Fruit fly (Drosophila melanogaster) whole organism, embryonic: Measurements from ENCODE around the gene Fancl.
A peak's percentile ranks its signal among the peaks of the same experiment; 100 is the strongest.

Experiments used
- Adf1 ChIP-seq: fragments of 200-800 bp; sonication (Bioruptor generic); IDR thresholded peaks from 2 replicates; pipeline ENCODE4 v1.3.6; 2022; ENCODE audit warnings: missing biosample characterization, missing genetic modification characterization
- Aef1 ChIP-seq: fragments of 200-800 bp; sonication (Bioruptor generic); IDR thresholded peaks from 3 replicates; pipeline ENCODE4 v1.3.6; 2022; ENCODE audit warnings: missing biosample characterization, missing genetic modification characterization
- Antp ChIP-seq: fragments of 200-800 bp; sonication (Bioruptor generic); optimal IDR thresholded peaks from 3 replicates; lab custom pipeline; 2016; ENCODE audit warnings: missing biosample characterization, missing genetic modification characterization
- CG10565 ChIP-seq: fragments of 200-800 bp; sonication (Bioruptor generic); optimal IDR thresholded peaks from 3 replicates; lab custom pipeline; 2016; ENCODE audit warnings: missing biosample characterization, mild to moderate bottlenecking, missing genetic modification characterization
- CG10654 ChIP-seq: fragments of 200-800 bp; sonication (Bioruptor generic); optimal IDR thresholded peaks from 2 replicates; lab custom pipeline; 2016; ENCODE audit warnings: missing biosample characterization, missing genetic modification characterization
- CG11504 ChIP-seq: fragments of 200-800 bp; sonication (Bioruptor generic); optimal IDR thresholded peaks from 3 replicates; lab custom pipeline; 2019; ENCODE audit warnings: missing biosample characterization, mild to moderate bottlenecking, missing genetic modification characterization, moderate library complexity
- CG12071 ChIP-seq: fragments of 200-800 bp; sonication (Bioruptor generic); optimal IDR thresholded peaks from 3 replicates; lab custom pipeline; 2018; ENCODE audit warnings: missing biosample characterization, mild to moderate bottlenecking, missing genetic modification characterization
- CG1233 ChIP-seq: fragments of 200-800 bp; sonication (Bioruptor generic); optimal IDR thresholded peaks from 4 replicates; lab custom pipeline; 2018; ENCODE audit warnings: missing biosample characterization, mild to moderate bottlenecking, missing genetic modification characterization
- CG12769 ChIP-seq: fragments of 200-800 bp; sonication (Bioruptor generic); optimal IDR thresholded peaks from 2 replicates; lab custom pipeline; 2019; ENCODE audit warnings: missing biosample characterization, mild to moderate bottlenecking, missing genetic modification characterization, moderate library complexity
- CG1529 ChIP-seq: fragments of 200-800 bp; sonication (Bioruptor generic); optimal IDR thresholded peaks from 3 replicates; lab custom pipeline; 2018; ENCODE audit warnings: missing biosample characterization, missing genetic modification characterization
- CG16779 ChIP-seq: fragments of 200-800 bp; sonication (Bioruptor generic); IDR thresholded peaks from 2 replicates; pipeline ENCODE4 v1.3.6; 2022; ENCODE audit warnings: missing biosample characterization, missing genetic modification characterization
- CG17186 ChIP-seq: fragments of 200-800 bp; sonication (Bioruptor generic); optimal IDR thresholded peaks from 3 replicates; lab custom pipeline; 2017; ENCODE audit warnings: missing biosample characterization, missing genetic modification reagents, missing genetic modification characterization
- CG1832 ChIP-seq: fragments of 200-800 bp; sonication (Bioruptor generic); optimal IDR thresholded peaks from 2 replicates; lab custom pipeline; 2017; ENCODE audit warnings: missing biosample characterization, mild to moderate bottlenecking, missing genetic modification characterization, inconsistent platforms
- CG18599 ChIP-seq: fragments of 200-800 bp; sonication (Bioruptor generic); optimal IDR thresholded peaks from 3 replicates; lab custom pipeline; 2017; ENCODE audit warnings: missing biosample characterization, missing genetic modification characterization, mild to moderate bottlenecking, moderate library complexity, missing genetic modification reagents
- CG31388 ChIP-seq: fragments of 200-800 bp; sonication (Bioruptor generic); optimal IDR thresholded peaks from 2 replicates; lab custom pipeline; 2016; ENCODE audit warnings: missing biosample characterization, missing genetic modification characterization
- CG4617 ChIP-seq: fragments of 200-800 bp; sonication (Bioruptor generic); optimal IDR thresholded peaks from 3 replicates; lab custom pipeline; 2016; ENCODE audit warnings: missing biosample characterization, missing genetic modification characterization, borderline replicate concordance
- CG4854 ChIP-seq: fragments of 200-800 bp; sonication (Bioruptor generic); optimal IDR thresholded peaks from 2 replicates; lab custom pipeline; 2016; ENCODE audit warnings: missing biosample characterization, missing genetic modification characterization, inconsistent platforms
- CG6272 ChIP-seq: fragments of 200-800 bp; sonication (Bioruptor generic); IDR thresholded peaks from 2 replicates; pipeline ENCODE4 v1.3.6; 2022; ENCODE audit warnings: missing biosample characterization, missing genetic modification characterization
- CG6791 ChIP-seq: fragments of 200-800 bp; sonication (Bioruptor generic); IDR thresholded peaks from 3 replicates; pipeline ENCODE4 v1.3.6; 2022; ENCODE audit warnings: missing biosample characterization, missing genetic modification characterization; ENCODE audit not compliant: partially characterized antibody
- Doc2 ChIP-seq: fragments of 200-800 bp; sonication (Bioruptor generic); IDR thresholded peaks from 2 replicates; pipeline ENCODE4 v1.3.6; 2022; ENCODE audit warnings: missing biosample characterization, missing genetic modification characterization
- Dp ChIP-seq: fragments of 200-800 bp; sonication (Bioruptor generic); optimal IDR thresholded peaks from 2 replicates; lab custom pipeline; 2018; ENCODE audit warnings: missing biosample characterization, mild to moderate bottlenecking, missing genetic modification characterization, moderate library complexity
- Fer1 ChIP-seq: fragments of 200-800 bp; sonication (Bioruptor generic); optimal IDR thresholded peaks from 2 replicates; lab custom pipeline; 2017; ENCODE audit warnings: missing biosample characterization, mild to moderate bottlenecking, missing genetic modification characterization
- Fer2 ChIP-seq: fragments of 200-800 bp; sonication (Bioruptor generic); optimal IDR thresholded peaks from 2 replicates; lab custom pipeline; 2018; ENCODE audit warnings: missing biosample characterization, mild to moderate bottlenecking, missing genetic modification characterization, moderate library complexity
- Hr78 ChIP-seq, 2 experiments: fragments of 200-800 bp in 1 of 2; fragments of >200 bp in 1 of 2; sonication (Bioruptor generic) in 1 of 2; optimal IDR thresholded peaks; 2 replicates each; lab custom pipeline; 2017 to 2019; ENCODE audit warnings: missing biosample characterization in 2 of 2, missing genetic modification characterization in 2 of 2, mild to moderate bottlenecking in 1 of 2, moderate library complexity in 1 of 2
- Lhr ChIP-seq: fragments of 200-800 bp; sonication (Bioruptor generic); optimal IDR thresholded peaks from 3 replicates; lab custom pipeline; 2017; ENCODE audit warnings: mild to moderate bottlenecking, missing biosample characterization, missing genetic modification reagents, missing genetic modification characterization
- NFAT ChIP-seq: fragments of 200-800 bp; sonication (Bioruptor generic); IDR thresholded peaks from 2 replicates; pipeline ENCODE4 v1.3.6; 2022; ENCODE audit warnings: missing biosample characterization, missing genetic modification characterization
- Opbp ChIP-seq: fragments of 200-800 bp; sonication (Bioruptor generic); IDR thresholded peaks from 3 replicates; pipeline ENCODE4 v1.3.6; 2022; ENCODE audit warnings: missing biosample characterization, missing genetic modification characterization; ENCODE audit not compliant: partially characterized antibody
- PHDP ChIP-seq: fragments of 200-800 bp; sonication (Bioruptor generic); optimal IDR thresholded peaks from 3 replicates; lab custom pipeline; 2018; ENCODE audit warnings: missing biosample characterization, mild to moderate bottlenecking, missing genetic modification characterization, moderate library complexity
- Sox100B ChIP-seq: fragments of 200-800 bp; sonication (Bioruptor generic); optimal IDR thresholded peaks from 3 replicates; lab custom pipeline; 2018; ENCODE audit warnings: missing biosample characterization, mild to moderate bottlenecking, missing genetic modification characterization
- Sry-δ ChIP-seq: fragments of 200-800 bp; sonication (Bioruptor generic); optimal IDR thresholded peaks from 2 replicates; lab custom pipeline; 2016; ENCODE audit warnings: missing biosample characterization, missing genetic modification characterization
- Ssrp ChIP-seq: fragments of 200-800 bp; sonication (Bioruptor generic); optimal IDR thresholded peaks from 2 replicates; lab custom pipeline; 2018; ENCODE audit warnings: missing biosample characterization, mild to moderate bottlenecking, missing genetic modification characterization, moderate library complexity
- amos ChIP-seq: fragments of 200-800 bp; sonication (Bioruptor generic); IDR thresholded peaks from 2 replicates; pipeline ENCODE4 v1.3.6; 2022; ENCODE audit warnings: missing biosample characterization, missing genetic modification characterization; ENCODE audit not compliant: partially characterized antibody
- ara ChIP-seq: fragments of 200-800 bp; sonication (Bioruptor generic); IDR thresholded peaks from 2 replicates; pipeline ENCODE4 v1.3.6; 2022; ENCODE audit warnings: missing biosample characterization, missing genetic modification characterization
- ci ChIP-seq: fragments of 200-800 bp; sonication (Bioruptor generic); IDR thresholded peaks from 3 replicates; pipeline ENCODE4 v1.3.6; 2022; ENCODE audit warnings: missing biosample characterization, missing genetic modification characterization
- dmrt11E ChIP-seq: fragments of 200-800 bp; sonication (Bioruptor generic); optimal IDR thresholded peaks from 3 replicates; lab custom pipeline; 2018; ENCODE audit warnings: missing biosample characterization, mild to moderate bottlenecking, missing genetic modification characterization, moderate library complexity
- ems ChIP-seq: fragments of 200-800 bp; sonication (Bioruptor generic); optimal IDR thresholded peaks from 3 replicates; lab custom pipeline; 2016; ENCODE audit warnings: missing biosample characterization, missing genetic modification characterization
- ewg ChIP-seq: fragments of 200-800 bp; sonication (Bioruptor generic); optimal IDR thresholded peaks from 3 replicates; lab custom pipeline; 2017; ENCODE audit warnings: mild to moderate bottlenecking, missing biosample characterization, missing genetic modification reagents, missing genetic modification characterization
- eyg ChIP-seq: fragments of 200-800 bp; sonication (Bioruptor generic); optimal IDR thresholded peaks from 3 replicates; lab custom pipeline; 2016; ENCODE audit warnings: missing biosample characterization, missing genetic modification characterization
- fd3F ChIP-seq: fragments of 200-800 bp; sonication (Bioruptor generic); optimal IDR thresholded peaks from 2 replicates; lab custom pipeline; 2018; ENCODE audit warnings: missing biosample characterization, mild to moderate bottlenecking, missing genetic modification characterization, moderate library complexity
- grn ChIP-seq: fragments of 200-800 bp; sonication (Bioruptor generic); optimal IDR thresholded peaks from 3 replicates; lab custom pipeline; 2017; ENCODE audit warnings: missing biosample characterization, missing genetic modification characterization
- gro ChIP-seq: fragments of 200-800 bp; sonication (Bioruptor generic); optimal IDR thresholded peaks from 2 replicates; lab custom pipeline; 2016; ENCODE audit warnings: missing biosample characterization, missing genetic modification characterization
- hbn ChIP-seq: fragments of 200-800 bp; sonication (Bioruptor generic); IDR thresholded peaks from 2 replicates; pipeline ENCODE4 v1.3.6; 2022; ENCODE audit warnings: missing biosample characterization, missing genetic modification characterization; ENCODE audit not compliant: partially characterized antibody
- luna ChIP-seq: fragments of 200-800 bp; sonication (Bioruptor generic); optimal IDR thresholded peaks from 2 replicates; lab custom pipeline; 2016; ENCODE audit warnings: missing biosample characterization, missing genetic modification characterization
- oc ChIP-seq: fragments of 200-800 bp; sonication (Bioruptor generic); optimal IDR thresholded peaks from 2 replicates; lab custom pipeline; 2018; ENCODE audit warnings: missing biosample characterization, mild to moderate bottlenecking, missing genetic modification characterization, moderate library complexity
- salm ChIP-seq: fragments of 200-800 bp; sonication (Bioruptor generic); optimal IDR thresholded peaks from 2 replicates; lab custom pipeline; 2018; ENCODE audit warnings: missing biosample characterization, mild to moderate bottlenecking, missing genetic modification characterization
- sr ChIP-seq: fragments of 200-800 bp; sonication (Bioruptor generic); IDR thresholded peaks from 3 replicates; pipeline ENCODE4 v1.3.6; 2022; ENCODE audit warnings: missing biosample characterization, missing genetic modification characterization
- toy ChIP-seq: fragments of 200-800 bp; sonication (Bioruptor generic); IDR thresholded peaks from 2 replicates; pipeline ENCODE4 v1.3.6; 2022; ENCODE audit warnings: missing biosample characterization, missing genetic modification characterization
- vnd ChIP-seq: fragments of 200-800 bp; sonication (Bioruptor generic); IDR thresholded peaks from 3 replicates; pipeline ENCODE4 v1.3.6; 2022; ENCODE audit warnings: missing biosample characterization, missing genetic modification characterization; ENCODE audit not compliant: partially characterized antibody
- vvl ChIP-seq: fragments of 200-800 bp; sonication (Bioruptor generic); IDR thresholded peaks from 2 replicates; pipeline ENCODE4 v1.3.6; 2022; ENCODE audit warnings: missing biosample characterization, missing genetic modification characterization
- zfh2 ChIP-seq: fragments of 200-800 bp; sonication (Bioruptor generic); optimal IDR thresholded peaks from 2 replicates; lab custom pipeline; 2016; ENCODE audit warnings: missing biosample characterization, missing genetic modification characterization

Gene Fancl

DNA sequence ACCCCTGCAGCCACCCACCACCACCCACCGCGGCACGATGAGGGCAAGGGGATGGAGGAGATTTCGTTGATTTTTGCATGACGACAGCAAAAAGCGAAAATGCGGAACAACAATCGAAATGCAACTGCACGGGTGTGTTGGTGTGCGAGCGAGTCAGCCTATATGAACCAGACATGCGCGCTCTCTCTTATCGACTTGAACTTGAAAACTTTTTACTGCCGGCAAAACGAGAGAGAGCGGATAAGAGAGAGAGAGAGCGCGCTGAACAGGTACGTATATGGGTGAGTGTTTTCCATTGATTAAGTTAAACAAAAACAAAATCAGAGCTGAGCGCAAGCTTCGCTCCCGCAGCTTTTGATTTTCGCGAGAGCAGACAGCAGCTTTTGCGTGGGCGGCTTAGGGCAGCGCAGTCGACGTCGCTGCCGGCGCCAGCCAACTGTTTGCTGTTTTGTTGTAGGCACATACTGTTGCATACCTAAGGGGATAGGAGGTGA, 36.5 kb upstream of the Fancl start (continued):
- TF ChIP-seq luna (no peak), salm (tag; lab: Kevin White, UChicago) (no peak), grn (GFP tag; lab: Kevin White, UChicago) (no peak), Fer1 (GFP tag; lab: Kevin White, UChicago) (peak; percentile 8), Adf1 (GFP tag; lab: Robert Waterston, UW) (peak; percentile 99), vvl (GFP tag; lab: Robert Waterston, UW) (0 out of 2 replicates have a peak, but pooled peaks have one; percentile 5), Opbp (GFP tag; lab: Robert Waterston, UW) (0 out of 3 replicates have a peak, but pooled peaks have one; percentile 18), amos (no peak), CG6272 (GFP tag; lab: Robert Waterston, UW) (no peak), CG17186 (GFP tag; lab: Kevin White, UChicago) (no peak), CG6791 (GFP tag; lab: Robert Waterston, UW) (no peak), fd3F (no peak), dmrt11E (tag; lab: Kevin White, UChicago) (no peak), CG10654 (no peak), eyg (GFP tag; lab: Kevin White, UChicago) (no peak), CG31388 (no peak), PHDP (tag; lab: Kevin White, UChicago) (no peak), Antp (GFP tag; lab: Kevin White, UChicago) (no peak), CG18599 (no peak), sr (peak; percentile 99), ewg (GFP tag; lab: Kevin White, UChicago) (peak; percentile 68), CG1832 (peak; percentile 62), Fer2 (tag; lab: Kevin White, UChicago) (no peak), Sox100B (GFP tag; lab: Kevin White, UChicago) (no peak), hbn (GFP tag; lab: Robert Waterston, UW) (no peak), CG12071 (GFP tag; lab: Kevin White, UChicago) (no peak), gro (no peak), CG16779 (no peak), CG12769 (tag; lab: Kevin White, UChicago) (peak; percentile 17), toy (GFP tag; lab: Robert Waterston, UW) (no peak), CG4617 (GFP tag; lab: Kevin White, UChicago) (no peak), CG11504 (tag; lab: Kevin White, UChicago) (no peak), Doc2 (GFP tag; lab: Robert Waterston, UW) (no peak), Hr78 (GFP tag; optimal IDR thresholded peaks at IDR 0.05; lab: Kevin White, UChicago) (no peak), ci (GFP tag; lab: Robert Waterston, UW) (no peak; the same call in 2 of the 3 replicates), ems (GFP tag; lab: Kevin White, UChicago) (no peak), vnd (GFP tag; lab: Robert Waterston, UW) (no peak), Ssrp (tag; lab: Kevin White, UChicago) (no peak), CG1529 (GFP tag; lab: Kevin White, UChicago) (no peak), Aef1 (GFP tag; lab: Robert Waterston, UW) (no peak), Lhr (GFP tag; lab: Kevin White, UChicago) (no peak), CG10565 (no peak), CG1233 (no peak), oc (tag; lab: Kevin White, UChicago) (peak; percentile 46), CG4854 (GFP tag; lab: Kevin White, UChicago) (no peak), ara (GFP tag; lab: Robert Waterston, UW) (no peak), zfh2 (no peak), Dp (GFP tag; lab: Kevin White, UChicago) (no peak), Sry-δ (no peak), NFAT (GFP tag; lab: Robert Waterston, UW) (no peak)
